Worm (Caenorhabditis elegans) whole organism, L4 larva: ENCODE measurements around the gene F29A7.6.

ENCODE experiments used
- F26F4.8 ChIP-seq: fragments of 200-800 bp; sonication (Bioruptor generic); conservative IDR thresholded peaks from 2 replicates; pipeline ENCODE4 v1.3.6; 2022; ENCODE audit warnings: missing genetic modification characterization, missing compliant biosample characterization
- F44E2.7 ChIP-seq: fragments of 200-800 bp; sonication (Bioruptor generic); IDR thresholded peaks from 2 replicates; pipeline ENCODE4 v2.1.2; 2022; ENCODE audit warnings: missing genetic modification characterization, missing compliant biosample characterization
- daf-12 ChIP-seq: fragments of 150-350 bp; optimal IDR thresholded peaks from 2 replicates; lab custom pipeline; 2014; ENCODE audit warnings: missing biosample characterization, missing genetic modification reagents, missing genetic modification characterization
- fkh-10 ChIP-seq: fragments of 150-350 bp; optimal IDR thresholded peaks from 2 replicates; lab custom pipeline; 2014; ENCODE audit warnings: missing biosample characterization, missing genetic modification reagents, missing genetic modification characterization
- fos-1 ChIP-seq: fragments of 150-350 bp; optimal IDR thresholded peaks from 2 replicates; lab custom pipeline; 2014; ENCODE audit warnings: missing biosample characterization, missing genetic modification characterization
- jun-1 ChIP-seq: fragments of 150-350 bp; optimal IDR thresholded peaks from 2 replicates; lab custom pipeline; 2014; ENCODE audit warnings: missing biosample characterization, missing genetic modification reagents, missing genetic modification characterization
- nhr-48 ChIP-seq: sonication (generic microtip); optimal IDR thresholded peaks from 2 replicates; lab custom pipeline; 2016; ENCODE audit warnings: mild to moderate bottlenecking, missing genetic modification characterization, missing compliant biosample characterization
- tra-1 ChIP-seq: fragments of 200-800 bp; sonication (Bioruptor generic); IDR thresholded peaks from 2 replicates; pipeline ENCODE4 v1.3.6; 2022; ENCODE audit warnings: missing genetic modification reagents, missing genetic modification characterization, missing compliant biosample characterization
- unc-39 ChIP-seq: sonication (generic microtip); optimal IDR thresholded peaks from 2 replicates; lab custom pipeline; 2017; ENCODE audit warnings: missing biosample characterization, missing genetic modification characterization

ce11 chrII:2752536-2752935, at the start of gene F29A7.6:
- TF ChIP-seq tra-1 (GFP tag; lab: Robert Waterston, UW) (0 out of 2 replicates have a peak, but pooled peaks have one; percentile 6), fkh-10 (GFP tag; lab: Kevin White, UChicago) (no peak), fos-1 (tag; lab: Kevin White, UChicago) (no peak), daf-12 (no peak), jun-1 (no peak), F26F4.8 (GFP tag; lab: Robert Waterston, UW) (no peak), F44E2.7 (GFP tag; lab: Robert Waterston, UW) (no peak), nhr-48 (tag; lab: Kevin White, UChicago) (no peak), unc-39 (tag; lab: Kevin White, UChicago) (no peak)
